Fruit fly (Drosophila melanogaster) whole organism, embryonic: Measurements from ENCODE around the gene stg.

Experiments used
- ATbp ChIP-seq: fragments of 200-800 bp; sonication (Bioruptor generic); optimal IDR thresholded peaks from 2 replicates; lab custom pipeline; 2017; ENCODE audit warnings: missing biosample characterization, mild to moderate bottlenecking, missing genetic modification characterization, missing genetic modification reagents
- Bteb2 ChIP-seq: fragments of 200-800 bp; sonication (Bioruptor generic); optimal IDR thresholded peaks from 2 replicates; lab custom pipeline; 2016; ENCODE audit warnings: missing biosample characterization, missing genetic modification characterization
- CG16815 ChIP-seq: fragments of 200-800 bp; sonication (Bioruptor generic); optimal IDR thresholded peaks from 3 replicates; lab custom pipeline; 2017; ENCODE audit warnings: missing biosample characterization, mild to moderate bottlenecking, missing genetic modification characterization
- D19A ChIP-seq: fragments of 200-800 bp; optimal IDR thresholded peaks from 3 replicates; lab custom pipeline; 2019; ENCODE audit warnings: missing biosample characterization, mild to moderate bottlenecking, missing genetic modification characterization, moderate library complexity
- Eip74EF ChIP-seq, 2 experiments: fragments of 200-800 bp in 1 of 2; fragments of >200 bp in 1 of 2; sonication (Bioruptor generic) in 1 of 2; optimal IDR thresholded peaks; 2 replicates each; lab custom pipeline; 2017 to 2019; ENCODE audit warnings: missing biosample characterization in 2 of 2, missing genetic modification characterization in 2 of 2, mild to moderate bottlenecking in 1 of 2, moderate library complexity in 1 of 2
- Hr78 ChIP-seq, 2 experiments: fragments of 200-800 bp in 1 of 2; fragments of >200 bp in 1 of 2; sonication (Bioruptor generic) in 1 of 2; optimal IDR thresholded peaks; 2 replicates each; lab custom pipeline; 2017 to 2019; ENCODE audit warnings: missing biosample characterization in 2 of 2, missing genetic modification characterization in 2 of 2, mild to moderate bottlenecking in 1 of 2, moderate library complexity in 1 of 2
- Nf-YC ChIP-seq: fragments of 200-800 bp; optimal IDR thresholded peaks from 3 replicates; lab custom pipeline; 2019; ENCODE audit warnings: missing biosample characterization, mild to moderate bottlenecking, missing genetic modification characterization, moderate library complexity
- Opbp ChIP-seq: fragments of 200-800 bp; sonication (Bioruptor generic); IDR thresholded peaks from 3 replicates; pipeline ENCODE4 v1.3.6; 2022; ENCODE audit warnings: missing biosample characterization, missing genetic modification characterization; ENCODE audit not compliant: partially characterized antibody
- Rx ChIP-seq: fragments of 200-800 bp; sonication (Bioruptor generic); IDR thresholded peaks from 2 replicates; pipeline ENCODE4 v1.3.6; 2022; ENCODE audit warnings: missing biosample characterization, missing genetic modification characterization
- gsb-n ChIP-seq: fragments of 200-800 bp; sonication (Bioruptor generic); optimal IDR thresholded peaks from 3 replicates; lab custom pipeline; 2018; ENCODE audit warnings: missing biosample characterization, mild to moderate bottlenecking, missing genetic modification characterization
- ham ChIP-seq: fragments of 200-800 bp; sonication (Bioruptor generic); IDR thresholded peaks from 2 replicates; pipeline ENCODE4 v1.3.6; 2022; ENCODE audit warnings: missing biosample characterization, missing genetic modification characterization
- jing ChIP-seq: fragments of 200-800 bp; sonication (Bioruptor generic); optimal IDR thresholded peaks from 2 replicates; lab custom pipeline; 2018; ENCODE audit warnings: missing biosample characterization, mild to moderate bottlenecking, missing genetic modification characterization
- ttk ChIP-seq: fragments of 200-800 bp; sonication (Bioruptor generic); IDR thresholded peaks from 2 replicates; pipeline ENCODE4 v2.1.2; 2022; ENCODE audit warnings: missing biosample characterization, missing genetic modification characterization

DNA sequence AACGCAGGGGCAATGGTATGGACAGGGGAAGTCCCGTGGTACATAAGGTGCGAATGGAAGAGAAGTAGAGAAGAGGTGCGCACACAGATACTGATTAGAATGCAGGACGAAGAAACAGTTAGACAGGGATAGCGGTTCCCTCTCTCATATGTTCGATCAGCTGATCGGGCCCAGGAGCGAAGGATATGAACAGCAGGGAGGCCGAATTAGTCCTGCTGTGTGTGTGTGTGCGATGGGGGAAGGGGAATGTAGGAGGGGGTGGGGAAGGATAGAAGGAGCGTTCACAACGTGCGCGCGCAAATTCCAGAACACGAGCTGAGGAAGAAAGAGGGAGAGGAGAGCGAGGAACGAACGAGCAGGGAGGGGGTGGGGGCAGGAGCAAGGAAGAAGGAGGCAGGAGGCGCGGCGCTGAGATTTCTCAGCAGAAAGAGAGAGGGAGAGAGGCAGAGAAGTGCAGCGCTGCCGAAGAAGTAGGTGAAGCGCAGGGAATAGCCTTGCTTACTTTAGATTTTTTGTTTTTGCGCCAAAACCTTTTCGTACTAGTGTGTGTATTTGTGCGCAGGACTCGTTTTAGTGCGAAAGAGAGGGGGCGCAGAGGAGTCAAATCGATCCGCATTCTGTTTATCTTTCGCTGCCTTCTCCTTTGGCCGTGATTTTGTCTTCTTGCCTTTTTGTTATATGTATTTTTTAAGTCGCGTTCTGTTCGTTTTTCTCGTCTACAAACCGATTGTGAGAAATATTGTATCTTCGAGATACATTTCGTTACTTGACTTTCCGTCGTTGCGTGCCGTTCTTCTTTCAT lies 2.5 kb upstream of the stg start:
- TF ChIP-seq ATbp (GFP tag; lab: Kevin White, UChicago) (no peak), ham (GFP tag; lab: Robert Waterston, UW) (no peak), D19A (tag; lab: Kevin White, UChicago) (no peak), Bteb2 (GFP tag; lab: Kevin White, UChicago) (no peak), gsb-n (tag; lab: Kevin White, UChicago) (no peak), Rx (GFP tag; lab: Robert Waterston, UW) (no peak), Opbp (no peak), CG16815 (no peak), ttk (GFP tag; lab: Robert Waterston, UW) (no peak), Nf-YC (tag; lab: Kevin White, UChicago) (no peak), jing (GFP tag; lab: Kevin White, UChicago) (no peak), Hr78 (GFP tag; optimal IDR thresholded peaks at IDR 0.05; lab: Kevin White, UChicago) (no peak), Eip74EF (GFP tag; optimal IDR thresholded peaks at IDR 0.05; lab: Kevin White, UChicago) (no peak)
